Worm (Caenorhabditis elegans) whole organism, L4 larva: ENCODE results near the gene T02C12.5.
A peak's percentile ranks its signal among the peaks of the same experiment; 100 is the strongest.

Experiments used
- F10B5.3 ChIP-seq: sonication (generic microtip); optimal IDR thresholded peaks from 2 replicates; lab custom pipeline; 2016; ENCODE audit warnings: mild to moderate bottlenecking, missing genetic modification characterization, missing compliant biosample characterization
- Y105C5A.15 ChIP-seq: fragments of 200-800 bp; sonication (Bioruptor generic); IDR thresholded peaks from 2 replicates; pipeline ENCODE4 v1.3.6; 2022; ENCODE audit warnings: missing genetic modification characterization, missing compliant biosample characterization
- Y48G9A.11 ChIP-seq: fragments of 200-800 bp; sonication (Bioruptor generic); IDR thresholded peaks from 2 replicates; pipeline ENCODE4 v1.3.6; 2022; ENCODE audit warnings: missing genetic modification reagents, missing genetic modification characterization, missing compliant biosample characterization
- Y5F2A.4 ChIP-seq: fragments of 200-800 bp; sonication (Bioruptor generic); optimal IDR thresholded peaks from 2 replicates; lab custom pipeline; 2018; ENCODE audit warnings: mild to moderate bottlenecking, missing genetic modification characterization, missing compliant biosample characterization
- ZK337.2 ChIP-seq: fragments of 200-800 bp; sonication (Bioruptor generic); IDR thresholded peaks from 2 replicates; pipeline ENCODE4 v1.3.6; 2022; ENCODE audit warnings: missing genetic modification reagents, missing genetic modification characterization, missing compliant biosample characterization
- ZK546.5 ChIP-seq, 2 experiments: sonication (generic microtip); optimal IDR thresholded peaks; 2 replicates each; lab custom pipeline; 2017; ENCODE audit warnings: missing biosample characterization in 2 of 2, missing genetic modification characterization in 2 of 2
- aly-2 ChIP-seq: sonication (generic microtip); optimal IDR thresholded peaks from 2 replicates; lab custom pipeline; 2018; ENCODE audit warnings: missing biosample characterization, missing genetic modification characterization
- ceh-28 ChIP-seq: fragments of 150-350 bp; optimal IDR thresholded peaks from 2 replicates; lab custom pipeline; 2014; ENCODE audit warnings: missing biosample characterization, missing genetic modification reagents, missing genetic modification characterization
- ceh-32 ChIP-seq: sonication (generic microtip); optimal IDR thresholded peaks from 2 replicates; lab custom pipeline; 2016; ENCODE audit warnings: mild to moderate bottlenecking, missing genetic modification characterization, missing compliant biosample characterization; ENCODE audit not compliant: poor library complexity
- ceh-44 ChIP-seq: fragments of 200-800 bp; sonication (Bioruptor generic); IDR thresholded peaks from 2 replicates; pipeline ENCODE4 v1.3.6; 2022; ENCODE audit warnings: missing genetic modification reagents, missing genetic modification characterization, missing compliant biosample characterization
- ces-1 ChIP-seq: fragments of 150-350 bp; sonication (generic microtip); optimal IDR thresholded peaks from 4 replicates; lab custom pipeline; 2014; ENCODE audit warnings: missing biosample characterization, missing genetic modification reagents, missing genetic modification characterization
- daf-16 ChIP-seq, 3 experiments: sonication (generic microtip); optimal IDR thresholded peaks; 2 replicates each; lab custom pipeline; 2016 to 2017; ENCODE audit warnings: missing genetic modification characterization in 3 of 3, missing genetic modification reagents in 3 of 3, mild to moderate bottlenecking in 2 of 3, missing compliant biosample characterization in 2 of 3, missing biosample characterization in 1 of 3, moderate library complexity in 1 of 3
- daf-19 ChIP-seq: fragments of 200-800 bp; sonication (Bioruptor generic); conservative IDR thresholded peaks from 2 replicates; pipeline ENCODE4 v1.3.6; 2022; ENCODE audit warnings: missing genetic modification characterization, missing compliant biosample characterization
- dve-1 ChIP-seq: sonication (generic microtip); optimal IDR thresholded peaks from 2 replicates; lab custom pipeline; 2017; ENCODE audit warnings: antibody characterized with exemption, mild to moderate bottlenecking, missing genetic modification characterization, missing compliant biosample characterization; ENCODE audit not compliant: insufficient read depth
- egl-27 ChIP-seq: sonication (generic microtip); optimal IDR thresholded peaks from 3 replicates; lab custom pipeline; 2017; ENCODE audit warnings: missing biosample characterization, missing genetic modification reagents, missing genetic modification characterization
- fkh-10 ChIP-seq: fragments of 150-350 bp; optimal IDR thresholded peaks from 2 replicates; lab custom pipeline; 2014; ENCODE audit warnings: missing biosample characterization, missing genetic modification reagents, missing genetic modification characterization
- fos-1 ChIP-seq: fragments of 150-350 bp; optimal IDR thresholded peaks from 2 replicates; lab custom pipeline; 2014; ENCODE audit warnings: missing biosample characterization, missing genetic modification characterization
- gei-8 ChIP-seq: fragments of 200-800 bp; sonication (Bioruptor generic); optimal IDR thresholded peaks from 2 replicates; lab custom pipeline; 2018; ENCODE audit warnings: mild to moderate bottlenecking, missing genetic modification characterization, missing compliant biosample characterization
- hlh-11 ChIP-seq: fragments of 200-800 bp; sonication (Bioruptor generic); optimal IDR thresholded peaks from 2 replicates; lab custom pipeline; 2018; ENCODE audit warnings: mild to moderate bottlenecking, missing genetic modification characterization, missing compliant biosample characterization
- jun-1 ChIP-seq: fragments of 150-350 bp; optimal IDR thresholded peaks from 2 replicates; lab custom pipeline; 2014; ENCODE audit warnings: missing biosample characterization, missing genetic modification reagents, missing genetic modification characterization
- lin-13 ChIP-seq: fragments of 150-350 bp; optimal IDR thresholded peaks from 2 replicates; lab custom pipeline; 2014; ENCODE audit warnings: missing biosample characterization, missing genetic modification reagents, missing genetic modification characterization
- lin-15B ChIP-seq: fragments of 150-350 bp; sonication (generic microtip); optimal IDR thresholded peaks from 3 replicates; lab custom pipeline; 2014; ENCODE audit warnings: missing biosample characterization, missing genetic modification characterization
- lin-39 ChIP-seq: fragments of 150-350 bp; optimal IDR thresholded peaks from 2 replicates; lab custom pipeline; 2014; ENCODE audit warnings: missing biosample characterization, missing genetic modification reagents, missing genetic modification characterization
- lir-3 ChIP-seq: sonication (generic microtip); optimal IDR thresholded peaks from 2 replicates; lab custom pipeline; 2016; ENCODE audit warnings: mild to moderate bottlenecking, missing genetic modification characterization, missing compliant biosample characterization
- lsy-2 ChIP-seq, 2 experiments: fragments of 150-350 bp in 1 of 2; sonication (generic microtip) in 1 of 2; optimal IDR thresholded peaks; 2 replicates each; lab custom pipeline; 2014 to 2017; ENCODE audit warnings: missing biosample characterization in 2 of 2, missing genetic modification characterization in 2 of 2
- madf-5 ChIP-seq, 2 experiments: fragments of 200-800 bp; sonication (Bioruptor generic); IDR thresholded peaks; 2 replicates each; pipeline ENCODE4 v1.3.6; 2022; ENCODE audit warnings: missing compliant biosample characterization in 2 of 2, missing genetic modification characterization in 2 of 2
- mdl-1 ChIP-seq, 2 experiments: fragments of 150-350 bp in 1 of 2; sonication (generic microtip) in 1 of 2; optimal IDR thresholded peaks; 2 replicates each; lab custom pipeline; 2014 to 2017; ENCODE audit warnings: missing biosample characterization in 2 of 2, missing genetic modification characterization in 2 of 2
- mdt-29 ChIP-seq: fragments of 200-800 bp; sonication (Bioruptor generic); IDR thresholded peaks from 2 replicates; pipeline ENCODE4 v1.3.6; 2022; ENCODE audit warnings: missing genetic modification reagents, missing genetic modification characterization, missing compliant biosample characterization
- mxl-2 ChIP-seq: fragments of 200-800 bp; sonication (Bioruptor generic); conservative IDR thresholded peaks from 2 replicates; pipeline ENCODE4 v1.3.6; 2022; ENCODE audit warnings: missing genetic modification reagents, missing genetic modification characterization, missing compliant biosample characterization
- nhr-11 ChIP-seq: fragments of 150-350 bp; optimal IDR thresholded peaks from 2 replicates; lab custom pipeline; 2014; ENCODE audit warnings: missing biosample characterization, missing genetic modification characterization
- nhr-28 ChIP-seq: fragments of 150-350 bp; optimal IDR thresholded peaks from 2 replicates; lab custom pipeline; 2014; ENCODE audit warnings: missing biosample characterization, missing genetic modification characterization
- nhr-41 ChIP-seq: fragments of 200-800 bp; sonication (Bioruptor generic); IDR thresholded peaks from 2 replicates; pipeline ENCODE4 v1.3.6; 2022; ENCODE audit warnings: missing genetic modification reagents, missing genetic modification characterization, missing compliant biosample characterization
- nhr-48 ChIP-seq: sonication (generic microtip); optimal IDR thresholded peaks from 2 replicates; lab custom pipeline; 2016; ENCODE audit warnings: mild to moderate bottlenecking, missing genetic modification characterization, missing compliant biosample characterization
- nhr-76 ChIP-seq: fragments of 150-350 bp; optimal IDR thresholded peaks from 2 replicates; lab custom pipeline; 2014; ENCODE audit warnings: missing biosample characterization, missing genetic modification characterization
- nhr-77 ChIP-seq: fragments of 150-350 bp; optimal IDR thresholded peaks from 2 replicates; lab custom pipeline; 2014; ENCODE audit warnings: missing biosample characterization, missing genetic modification characterization
- pqm-1 ChIP-seq: sonication (generic microtip); optimal IDR thresholded peaks from 2 replicates; lab custom pipeline; 2017; ENCODE audit warnings: missing biosample characterization, missing genetic modification characterization
- sdz-12 ChIP-seq: fragments of 200-800 bp; sonication (Bioruptor generic); optimal IDR thresholded peaks from 2 replicates; lab custom pipeline; 2018; ENCODE audit warnings: mild to moderate bottlenecking, missing genetic modification characterization, missing compliant biosample characterization
- set-16 ChIP-seq: fragments of 200-800 bp; sonication (Bioruptor generic); IDR thresholded peaks from 2 replicates; pipeline ENCODE4 v1.3.6; 2022; ENCODE audit warnings: missing genetic modification reagents, missing genetic modification characterization, missing compliant biosample characterization
- snpc-4 ChIP-seq: fragments of 150-350 bp; optimal IDR thresholded peaks from 2 replicates; lab custom pipeline; 2014; ENCODE audit warnings: missing biosample characterization, missing genetic modification characterization
- spr-1 ChIP-seq: sonication (generic microtip); optimal IDR thresholded peaks from 2 replicates; lab custom pipeline; 2016; ENCODE audit warnings: mild to moderate bottlenecking, missing genetic modification characterization, missing compliant biosample characterization
- unc-130 ChIP-seq: sonication (generic microtip); optimal IDR thresholded peaks from 2 replicates; lab custom pipeline; 2016; ENCODE audit warnings: missing genetic modification reagents, missing genetic modification characterization, missing compliant biosample characterization
- unc-39 ChIP-seq: sonication (generic microtip); optimal IDR thresholded peaks from 2 replicates; lab custom pipeline; 2017; ENCODE audit warnings: missing biosample characterization, missing genetic modification characterization
- vab-7 ChIP-seq: fragments of 200-800 bp; sonication (Bioruptor generic); IDR thresholded peaks from 2 replicates; pipeline ENCODE4 v1.3.6; 2022; ENCODE audit warnings: missing genetic modification reagents, missing genetic modification characterization, missing compliant biosample characterization
- zag-1 ChIP-seq: fragments of 150-350 bp; optimal IDR thresholded peaks from 2 replicates; lab custom pipeline; 2014; ENCODE audit warnings: missing biosample characterization, missing genetic modification characterization
- zfp-2 ChIP-seq: sonication (generic microtip); optimal IDR thresholded peaks from 2 replicates; lab custom pipeline; 2016; ENCODE audit warnings: mild to moderate bottlenecking, missing genetic modification characterization, missing compliant biosample characterization
- zip-11 ChIP-seq: fragments of 200-800 bp; sonication (Bioruptor generic); IDR thresholded peaks from 2 replicates; pipeline ENCODE4 v1.3.6; 2022; ENCODE audit warnings: missing genetic modification characterization, missing compliant biosample characterization

The T02C12.5 gene

DNA sequence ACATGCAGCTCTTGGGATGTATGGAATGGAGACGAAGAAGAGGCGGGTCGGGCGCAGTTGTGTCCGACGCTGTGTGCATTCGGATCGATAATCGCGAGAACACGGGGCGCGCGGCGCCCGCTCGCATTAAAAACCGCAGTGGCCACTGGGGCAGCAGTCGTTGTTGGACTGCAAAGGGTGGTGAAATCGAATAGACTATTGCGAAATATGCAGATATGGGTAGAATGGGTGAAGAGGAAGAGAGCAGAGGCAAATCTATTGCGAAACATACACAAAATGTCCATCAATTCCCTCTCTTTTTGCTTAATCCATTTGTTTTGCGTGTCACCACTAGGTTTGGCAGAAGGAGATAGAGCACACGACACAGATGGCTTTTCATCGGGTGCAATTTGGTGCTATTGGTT, 9.9 kb downstream of the T02C12.5 start (continued):
- TF ChIP-seq lin-15B (no peak), lin-39 (no peak), vab-7 (GFP tag; lab: Robert Waterston, UW) (no peak; the same call in 1 of the 2 replicates), aly-2 (tag; lab: Kevin White, UChicago) (no peak), snpc-4 (tag; lab: Kevin White, UChicago) (no peak), zag-1 (tag; lab: Kevin White, UChicago) (no peak), daf-19 (no peak), spr-1 (tag; lab: Kevin White, UChicago) (peak; percentile 10), lin-13 (GFP tag; lab: Kevin White, UChicago) (peak; percentile 71), gei-8 (GFP tag; lab: Kevin White, UChicago) (no peak), set-16 (GFP tag; lab: Robert Waterston, UW) (peak; percentile 68), nhr-48 (tag; lab: Kevin White, UChicago) (no peak), mxl-2 (GFP tag; lab: Robert Waterston, UW) (no peak), nhr-77 (tag; lab: Kevin White, UChicago) (no peak), ZK546.5 (tag; optimal IDR thresholded peaks at IDR 0.05; lab: Kevin White, UChicago) (no peak), jun-1 (no peak), egl-27 (no peak), ceh-28 (peak; percentile 76), sdz-12 (GFP tag; lab: Kevin White, UChicago) (no peak), fos-1 (tag; lab: Kevin White, UChicago) (no peak), mdl-1 (tag; optimal IDR thresholded peaks at IDR 0.05; lab: Kevin White, UChicago) (peak in 1 of 2 experiments; percentile 61), hlh-11 (tag; lab: Kevin White, UChicago) (peak; percentile 57), ZK337.2 (GFP tag; lab: Robert Waterston, UW) (no peak), unc-39 (tag; lab: Kevin White, UChicago) (no peak), ceh-44 (GFP tag; lab: Robert Waterston, UW) (no peak), ceh-32 (tag; lab: Kevin White, UChicago) (no peak), lir-3 (peak; percentile 7), madf-5 (GFP tag; IDR thresholded peaks at IDR 0.05; lab: Robert Waterston, UW) (no peak), lsy-2 (tag; optimal IDR thresholded peaks at IDR 0.05; lab: Kevin White, UChicago) (peak; percentile 67 to 87), nhr-28 (tag; lab: Kevin White, UChicago) (no peak), zip-11 (GFP tag; lab: Robert Waterston, UW) (no peak), nhr-11 (tag; lab: Kevin White, UChicago) (peak; percentile 88), ces-1 (GFP tag; lab: Kevin White, UChicago) (no peak), Y5F2A.4 (GFP tag; lab: Kevin White, UChicago) (no peak), nhr-41 (GFP tag; lab: Robert Waterston, UW) (no peak), fkh-10 (GFP tag; lab: Kevin White, UChicago) (peak; percentile 47), F10B5.3 (tag; lab: Kevin White, UChicago) (no peak), Y105C5A.15 (GFP tag; lab: Robert Waterston, UW) (no peak), mdt-29 (no peak)

DNA sequence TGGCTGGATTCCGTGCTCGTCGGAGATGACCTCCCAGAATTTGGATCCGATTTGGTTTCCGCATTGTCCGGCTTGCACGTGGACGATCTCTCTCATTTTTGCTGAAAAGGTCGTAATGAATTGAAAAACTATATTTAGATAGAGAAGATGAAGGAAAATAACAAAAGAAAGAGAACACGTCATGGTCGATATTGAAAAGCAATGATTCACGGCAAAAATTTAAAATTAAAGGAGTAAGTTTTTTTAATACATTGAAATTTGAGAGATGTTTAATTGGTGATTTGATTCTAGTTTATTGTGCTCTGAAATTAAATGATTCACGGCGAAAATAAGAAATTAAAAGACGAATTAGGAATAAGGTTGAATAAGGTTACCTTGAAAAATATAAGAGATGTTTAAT, 10.4 kb downstream of the T02C12.5 start, which contains the start of gene tbb-2:
tbb-2 (minus strand) TSS at position 101 of the 400 bp plus-strand sequence.
- TF ChIP-seq set-16 (GFP tag; lab: Robert Waterston, UW): no peak
- TF ChIP-seq mdl-1 (tag; optimal IDR thresholded peaks at IDR 0.05; lab: Kevin White, UChicago): no peak
- no peak for TF ChIP-seq Y48G9A.11 (GFP tag; lab: Robert Waterston, UW)
- TF ChIP-seq unc-130: no peak
- no peak for TF ChIP-seq nhr-76 (tag; lab: Kevin White, UChicago)
- TF ChIP-seq sdz-12 (GFP tag; lab: Kevin White, UChicago): no peak
- TF ChIP-seq fkh-10 (GFP tag; lab: Kevin White, UChicago): no peak
- no peak for TF ChIP-seq dve-1
- TF ChIP-seq daf-19: no peak; the same call in 1 of the 2 replicates
- no peak for TF ChIP-seq ceh-44 (GFP tag; lab: Robert Waterston, UW)
- no peak for TF ChIP-seq zfp-2 (tag; lab: Kevin White, UChicago)
- TF ChIP-seq pqm-1 (tag; lab: Kevin White, UChicago): no peak
- no peak for TF ChIP-seq daf-16 (GFP tag; optimal IDR thresholded peaks at IDR 0.05; lab: Kevin White, UChicago)
- no peak for TF ChIP-seq daf-16 (tag; optimal IDR thresholded peaks at IDR 0.05; lab: Kevin White, UChicago)
- TF ChIP-seq, all 104 proteins: peak for 0
